Fruit fly (Drosophila melanogaster) whole organism, prepupa: ENCODE measurements around the gene CG33644.

ENCODE experiments used
- Blimp-1 ChIP-seq: fragments of 200-800 bp; sonication (Bioruptor generic); optimal IDR thresholded peaks from 3 replicates; lab custom pipeline; 2017; ENCODE audit warnings: missing biosample characterization, missing genetic modification characterization, mild to moderate bottlenecking, moderate library complexity, missing genetic modification reagents
- CG3032 ChIP-seq: fragments of 200-800 bp; optimal IDR thresholded peaks from 2 replicates; lab custom pipeline; 2019; ENCODE audit warnings: missing biosample characterization, mild to moderate bottlenecking, missing genetic modification characterization, moderate library complexity
- CG32006 ChIP-seq: fragments of 200-800 bp; sonication (Bioruptor generic); optimal IDR thresholded peaks from 3 replicates; lab custom pipeline; 2017; ENCODE audit warnings: missing biosample characterization, mild to moderate bottlenecking, missing genetic modification characterization
- CG6808 ChIP-seq: fragments of 200-800 bp; sonication (Bioruptor generic); optimal IDR thresholded peaks from 3 replicates; lab custom pipeline; 2017; ENCODE audit warnings: missing biosample characterization, missing genetic modification characterization, mild to moderate bottlenecking, moderate library complexity, missing genetic modification reagents
- CG6854 ChIP-seq: fragments of 200-800 bp; sonication (Bioruptor generic); optimal IDR thresholded peaks from 2 replicates; lab custom pipeline; 2017; ENCODE audit warnings: missing biosample characterization, mild to moderate bottlenecking, missing genetic modification characterization
- CG8632 ChIP-seq: fragments of 200-800 bp; sonication (Bioruptor generic); optimal IDR thresholded peaks from 3 replicates; lab custom pipeline; 2016; ENCODE audit warnings: missing biosample characterization, missing genetic modification characterization
- CG9139 ChIP-seq: fragments of 200-800 bp; sonication (Bioruptor generic); optimal IDR thresholded peaks from 3 replicates; lab custom pipeline; 2017; ENCODE audit warnings: missing biosample characterization, mild to moderate bottlenecking, missing genetic modification characterization
- Gug ChIP-seq: fragments of 200-800 bp; sonication (Bioruptor generic); IDR thresholded peaks from 2 replicates; pipeline ENCODE4 v1.3.6; 2022; ENCODE audit warnings: missing biosample characterization, missing genetic modification characterization
- cyc ChIP-seq: fragments of 200-800 bp; sonication (Bioruptor generic); optimal IDR thresholded peaks from 3 replicates; lab custom pipeline; 2016; ENCODE audit warnings: missing biosample characterization, missing genetic modification characterization
- salr ChIP-seq, 2 experiments: fragments of 200-800 bp; sonication (Bioruptor generic); optimal IDR thresholded peaks; 3 replicates each; lab custom pipeline; 2016 to 2018; ENCODE audit warnings: missing biosample characterization in 2 of 2, missing genetic modification characterization in 2 of 2, mild to moderate bottlenecking in 1 of 2
- spab ChIP-seq: fragments of 200-800 bp; sonication (Bioruptor generic); optimal IDR thresholded peaks from 2 replicates; lab custom pipeline; 2017; ENCODE audit warnings: missing biosample characterization, mild to moderate bottlenecking, missing genetic modification characterization, missing genetic modification reagents
- vri ChIP-seq: fragments of 200-800 bp; sonication (Bioruptor generic); optimal IDR thresholded peaks from 3 replicates; lab custom pipeline; 2016; ENCODE audit warnings: missing biosample characterization, mild to moderate bottlenecking, missing genetic modification characterization

dm6 chr2L:13555397-13555796, 23.5 kb downstream of the CG33644 start:
- TF ChIP-seq cyc (GFP tag; lab: Kevin White, UChicago) = no peak
- TF ChIP-seq CG6854 (GFP tag; lab: Kevin White, UChicago) = no peak
- no peak for TF ChIP-seq salr (GFP tag; optimal IDR thresholded peaks at IDR 0.05; lab: Kevin White, UChicago)
- TF ChIP-seq CG9139 = no peak
- TF ChIP-seq CG8632 (GFP tag; lab: Kevin White, UChicago) = no peak
- no peak for TF ChIP-seq CG6808 (GFP tag; lab: Kevin White, UChicago)
- no peak for TF ChIP-seq Blimp-1
- no peak for TF ChIP-seq spab (GFP tag; lab: Kevin White, UChicago)
- no peak for TF ChIP-seq vri (GFP tag; lab: Kevin White, UChicago)
- no peak for TF ChIP-seq CG32006 (GFP tag; lab: Kevin White, UChicago)
- no peak for TF ChIP-seq CG3032 (tag; lab: Kevin White, UChicago)
- no peak for TF ChIP-seq Gug (GFP tag; lab: Robert Waterston, UW)
